Fruit fly (Drosophila melanogaster) whole organism, embryonic: Measurements from ENCODE around the gene Gk2.
A peak's percentile ranks its signal among the peaks of the same experiment; 100 is the strongest.

Source experiments
- Ada2b ChIP-seq: fragments of 200-800 bp; sonication (Bioruptor generic); IDR thresholded peaks from 2 replicates; pipeline ENCODE4 v1.3.6; 2022; ENCODE audit warnings: missing biosample characterization, missing genetic modification characterization
- Atf6 ChIP-seq: fragments of 200-800 bp; sonication (Bioruptor generic); IDR thresholded peaks from 2 replicates; pipeline ENCODE4 v1.3.6; 2022; ENCODE audit warnings: missing biosample characterization, missing genetic modification characterization
- CG10209 ChIP-seq: fragments of 200-800 bp; sonication (Bioruptor generic); optimal IDR thresholded peaks from 3 replicates; lab custom pipeline; 2017; ENCODE audit warnings: missing biosample characterization, mild to moderate bottlenecking, missing genetic modification characterization, missing genetic modification reagents
- CG10462 ChIP-seq: fragments of 200-800 bp; sonication (Bioruptor generic); optimal IDR thresholded peaks from 2 replicates; lab custom pipeline; 2016; ENCODE audit warnings: missing biosample characterization, missing genetic modification characterization
- CG10654 ChIP-seq: fragments of 200-800 bp; sonication (Bioruptor generic); optimal IDR thresholded peaks from 2 replicates; lab custom pipeline; 2016; ENCODE audit warnings: missing biosample characterization, missing genetic modification characterization
- CG15011 ChIP-seq: fragments of 200-800 bp; sonication (Bioruptor generic); optimal IDR thresholded peaks from 3 replicates; lab custom pipeline; 2018; ENCODE audit warnings: missing biosample characterization, mild to moderate bottlenecking, missing genetic modification characterization
- CG1603 ChIP-seq: fragments of 200-800 bp; sonication (Bioruptor generic); optimal IDR thresholded peaks from 2 replicates; lab custom pipeline; 2019; ENCODE audit warnings: missing biosample characterization, mild to moderate bottlenecking, missing genetic modification characterization, moderate library complexity
- CG17385 ChIP-seq: fragments of 200-800 bp; sonication (Bioruptor generic); optimal IDR thresholded peaks from 3 replicates; lab custom pipeline; 2018; ENCODE audit warnings: missing biosample characterization, mild to moderate bottlenecking, missing genetic modification characterization
- CG17829 ChIP-seq: fragments of 200-800 bp; optimal IDR thresholded peaks from 2 replicates; lab custom pipeline; 2019; ENCODE audit warnings: missing biosample characterization, mild to moderate bottlenecking, missing genetic modification characterization, moderate library complexity
- CG2202 ChIP-seq: fragments of 200-800 bp; sonication (Bioruptor generic); optimal IDR thresholded peaks from 2 replicates; lab custom pipeline; 2018; ENCODE audit warnings: missing biosample characterization, mild to moderate bottlenecking, missing genetic modification characterization
- CG31365 ChIP-seq: fragments of 200-800 bp; sonication (Bioruptor generic); optimal IDR thresholded peaks from 2 replicates; lab custom pipeline; 2018; ENCODE audit warnings: missing biosample characterization, mild to moderate bottlenecking, missing genetic modification characterization
- CG4820 ChIP-seq: fragments of 200-800 bp; sonication (Bioruptor generic); optimal IDR thresholded peaks from 3 replicates; lab custom pipeline; 2016; ENCODE audit warnings: missing biosample characterization, missing genetic modification characterization
- CG7928 ChIP-seq: fragments of 200-800 bp; sonication (Bioruptor generic); optimal IDR thresholded peaks from 2 replicates; lab custom pipeline; 2017; ENCODE audit warnings: missing biosample characterization, mild to moderate bottlenecking, missing genetic modification characterization
- CG9797 ChIP-seq: fragments of 200-800 bp; sonication (Bioruptor generic); optimal IDR thresholded peaks from 3 replicates; lab custom pipeline; 2018; ENCODE audit warnings: missing biosample characterization, mild to moderate bottlenecking, missing genetic modification characterization
- CG9817 ChIP-seq: fragments of 200-800 bp; sonication (Bioruptor generic); optimal IDR thresholded peaks from 2 replicates; lab custom pipeline; 2018; ENCODE audit warnings: missing biosample characterization, mild to moderate bottlenecking, missing genetic modification characterization, moderate library complexity
- Fer2 ChIP-seq: fragments of 200-800 bp; sonication (Bioruptor generic); optimal IDR thresholded peaks from 2 replicates; lab custom pipeline; 2018; ENCODE audit warnings: missing biosample characterization, mild to moderate bottlenecking, missing genetic modification characterization, moderate library complexity
- Fer3 ChIP-seq: fragments of 200-800 bp; sonication (Bioruptor generic); optimal IDR thresholded peaks from 2 replicates; lab custom pipeline; 2018; ENCODE audit warnings: missing biosample characterization, mild to moderate bottlenecking, missing genetic modification characterization, moderate library complexity
- HLHmδ ChIP-seq: fragments of 200-800 bp; sonication (Bioruptor generic); optimal IDR thresholded peaks from 2 replicates; lab custom pipeline; 2018; ENCODE audit warnings: missing biosample characterization, mild to moderate bottlenecking, missing genetic modification characterization, moderate library complexity
- Hey ChIP-seq: fragments of 200-800 bp; sonication (Bioruptor generic); optimal IDR thresholded peaks from 3 replicates; lab custom pipeline; 2018; ENCODE audit warnings: missing biosample characterization, mild to moderate bottlenecking, missing genetic modification characterization
- HmgD ChIP-seq: fragments of 200-800 bp; sonication (Bioruptor generic); optimal IDR thresholded peaks from 3 replicates; lab custom pipeline; 2016; ENCODE audit warnings: missing biosample characterization, missing genetic modification characterization
- Hmr ChIP-seq: fragments of 200-800 bp; sonication (Bioruptor generic); optimal IDR thresholded peaks from 3 replicates; lab custom pipeline; 2017; ENCODE audit warnings: mild to moderate bottlenecking, missing biosample characterization, missing genetic modification reagents, missing genetic modification characterization
- Hmx ChIP-seq: fragments of 200-800 bp; sonication (Bioruptor generic); optimal IDR thresholded peaks from 2 replicates; lab custom pipeline; 2016; ENCODE audit warnings: missing biosample characterization, missing genetic modification characterization
- Hr78 ChIP-seq, 2 experiments: fragments of 200-800 bp in 1 of 2; fragments of >200 bp in 1 of 2; sonication (Bioruptor generic) in 1 of 2; optimal IDR thresholded peaks; 2 replicates each; lab custom pipeline; 2017 to 2019; ENCODE audit warnings: missing biosample characterization in 2 of 2, missing genetic modification characterization in 2 of 2, mild to moderate bottlenecking in 1 of 2, moderate library complexity in 1 of 2
- Hsf ChIP-seq: fragments of 200-800 bp; sonication (Bioruptor generic); optimal IDR thresholded peaks from 3 replicates; lab custom pipeline; 2016; ENCODE audit warnings: missing biosample characterization, missing genetic modification characterization
- Jarid2 ChIP-seq: fragments of 200-800 bp; sonication (Bioruptor generic); optimal IDR thresholded peaks from 3 replicates; lab custom pipeline; 2017; ENCODE audit warnings: mild to moderate bottlenecking, missing biosample characterization, missing genetic modification reagents, missing genetic modification characterization
- Kr ChIP-seq: fragments of 200-800 bp; sonication (Bioruptor generic); optimal IDR thresholded peaks from 2 replicates; lab custom pipeline; 2017; ENCODE audit warnings: missing biosample characterization, mild to moderate bottlenecking, missing genetic modification characterization
- Max ChIP-seq: fragments of 200-800 bp; sonication (Bioruptor generic); optimal IDR thresholded peaks from 2 replicates; lab custom pipeline; 2016; ENCODE audit warnings: missing biosample characterization, mild to moderate bottlenecking, missing genetic modification characterization
- Med ChIP-seq: fragments of 200-800 bp; sonication (Bioruptor generic); peaks from one replicate; lab custom pipeline; 2016; ENCODE audit warnings: missing biosample characterization, missing genetic modification characterization, mild to moderate bottlenecking, inconsistent platforms, moderate library complexity
- Pdp1 ChIP-seq, 2 experiments: fragments of 200-800 bp; sonication (Bioruptor generic); optimal IDR thresholded peaks; 3 replicates each; lab custom pipeline; 2016; ENCODE audit warnings: missing biosample characterization in 2 of 2, missing genetic modification characterization in 2 of 2, mild to moderate bottlenecking in 1 of 2, moderate library complexity in 1 of 2
- Sox102F ChIP-seq: fragments of 200-800 bp; sonication (Bioruptor generic); optimal IDR thresholded peaks from 2 replicates; lab custom pipeline; 2018; ENCODE audit warnings: missing biosample characterization, mild to moderate bottlenecking, missing genetic modification characterization, moderate library complexity
- aop ChIP-seq: fragments of 200-800 bp; sonication (Bioruptor generic); IDR thresholded peaks from 2 replicates; pipeline ENCODE4 v1.3.6; 2022; ENCODE audit warnings: missing biosample characterization, missing genetic modification characterization
- ci ChIP-seq: fragments of 200-800 bp; sonication (Bioruptor generic); IDR thresholded peaks from 3 replicates; pipeline ENCODE4 v1.3.6; 2022; ENCODE audit warnings: missing biosample characterization, missing genetic modification characterization
- croc ChIP-seq: fragments of 200-800 bp; sonication (Bioruptor generic); conservative IDR thresholded peaks from 3 replicates; pipeline ENCODE4 v1.3.6; 2022; ENCODE audit warnings: missing biosample characterization, missing genetic modification characterization
- cwo ChIP-seq: fragments of 200-800 bp; sonication (Bioruptor generic); optimal IDR thresholded peaks from 3 replicates; lab custom pipeline; 2017; ENCODE audit warnings: missing biosample characterization, missing genetic modification characterization, mild to moderate bottlenecking, moderate library complexity, missing genetic modification reagents
- ftz-f1 ChIP-seq: fragments of 200-800 bp; sonication (Bioruptor generic); optimal IDR thresholded peaks from 2 replicates; lab custom pipeline; 2016; ENCODE audit warnings: missing biosample characterization, missing genetic modification characterization
- gfzf ChIP-seq: fragments of 200-800 bp; sonication (Bioruptor generic); optimal IDR thresholded peaks from 2 replicates; lab custom pipeline; 2016; ENCODE audit warnings: missing biosample characterization, mild to moderate bottlenecking, missing genetic modification characterization, moderate library complexity
- grn ChIP-seq: fragments of 200-800 bp; sonication (Bioruptor generic); optimal IDR thresholded peaks from 3 replicates; lab custom pipeline; 2017; ENCODE audit warnings: missing biosample characterization, missing genetic modification characterization
- nom ChIP-seq: fragments of 200-800 bp; sonication (Bioruptor generic); optimal IDR thresholded peaks from 2 replicates; lab custom pipeline; 2017; ENCODE audit warnings: missing biosample characterization, missing genetic modification characterization, mild to moderate bottlenecking, moderate library complexity, missing genetic modification reagents
- pan ChIP-seq, 4 experiments: fragments of >200 bp in 3 of 4; fragments of 200-800 bp in 1 of 4; sonication (Bioruptor generic) in 1 of 4; optimal IDR thresholded peaks in 3 of 4; IDR thresholded peaks in 1 of 4; 2 replicates each; pipeline versions ENCODE4 v1.3.6 to Lab custom; 2017 to 2022; ENCODE audit warnings: missing biosample characterization in 2 of 4, missing genetic modification characterization in 2 of 4, mixed read lengths in 1 of 4
- repo ChIP-seq: fragments of 200-800 bp; sonication (Bioruptor generic); optimal IDR thresholded peaks from 2 replicates; lab custom pipeline; 2016; ENCODE audit warnings: missing biosample characterization, missing genetic modification characterization
- row ChIP-seq: fragments of 200-800 bp; sonication (Bioruptor generic); IDR thresholded peaks from 3 replicates; pipeline ENCODE4 v1.3.6; 2022; ENCODE audit warnings: missing biosample characterization, missing genetic modification characterization
- sc ChIP-seq, 3 experiments: fragments of >200 bp in 2 of 3; fragments of 200-800 bp in 1 of 3; sonication (Bioruptor generic) in 1 of 3; optimal IDR thresholded peaks; 2 replicates in 2 of 3; 3 replicates in 1 of 3; lab custom pipeline; 2017; ENCODE audit warnings: mild to moderate bottlenecking in 1 of 3, missing biosample characterization in 1 of 3, missing genetic modification characterization in 1 of 3, missing genetic modification reagents in 1 of 3
- sd ChIP-seq: fragments of 200-800 bp; sonication (Bioruptor generic); optimal IDR thresholded peaks from 3 replicates; lab custom pipeline; 2018; ENCODE audit warnings: missing biosample characterization, mild to moderate bottlenecking, missing genetic modification characterization, moderate library complexity
- slp2 ChIP-seq: fragments of 200-800 bp; sonication (Bioruptor generic); optimal IDR thresholded peaks from 2 replicates; lab custom pipeline; 2016; ENCODE audit warnings: missing biosample characterization, missing genetic modification characterization
- ssp ChIP-seq: fragments of 200-800 bp; sonication (Bioruptor generic); IDR thresholded peaks from 2 replicates; pipeline ENCODE4 v1.3.6; 2022; ENCODE audit warnings: missing biosample characterization, missing genetic modification characterization
- tin ChIP-seq: fragments of 200-800 bp; sonication (Bioruptor generic); optimal IDR thresholded peaks from 3 replicates; lab custom pipeline; 2016; ENCODE audit warnings: missing biosample characterization, missing genetic modification characterization
- tx ChIP-seq: fragments of 200-800 bp; sonication (Bioruptor generic); optimal IDR thresholded peaks from 2 replicates; lab custom pipeline; 2016; ENCODE audit warnings: missing biosample characterization, missing genetic modification characterization
- z ChIP-seq: fragments of 200-800 bp; sonication (Bioruptor generic); IDR thresholded peaks from 3 replicates; pipeline ENCODE4 v1.3.6; 2022; ENCODE audit warnings: missing biosample characterization, missing genetic modification characterization
- zfh1 ChIP-seq: fragments of 200-800 bp; sonication (Bioruptor generic); IDR thresholded peaks from 3 replicates; pipeline ENCODE4 v1.3.6; 2022; ENCODE audit warnings: missing biosample characterization, missing genetic modification characterization

The Gk2 gene

DNA sequence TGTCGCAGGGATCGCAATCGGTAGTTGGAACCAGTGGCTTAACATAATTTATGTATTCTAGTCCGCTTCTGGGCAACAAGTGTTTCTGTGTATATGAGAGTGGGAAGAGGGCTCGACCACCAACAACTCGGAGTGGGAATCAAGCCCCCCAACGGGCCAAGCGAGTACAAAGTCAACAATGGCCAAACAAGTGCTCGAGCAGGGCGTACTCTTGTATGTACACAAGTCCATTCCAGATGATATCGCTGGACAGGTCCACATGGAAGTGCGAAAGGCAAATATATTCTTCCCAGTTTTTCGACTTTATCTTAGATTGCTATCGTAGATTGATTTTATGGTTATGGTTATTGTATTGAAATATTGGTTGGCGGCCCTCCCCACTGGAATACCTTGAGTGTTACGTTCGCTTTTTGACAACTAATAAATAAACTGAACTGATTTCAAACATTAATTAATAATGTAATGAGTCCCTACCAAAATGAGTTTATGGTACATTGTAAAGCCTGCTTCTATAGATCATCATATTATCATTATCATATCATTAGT is 4.4 kb downstream of the Gk2 start:
- no peak for TF ChIP-seq tx (GFP tag; lab: Kevin White, UChicago)
- TF ChIP-seq slp2: no peak
- TF ChIP-seq CG10209 (GFP tag; lab: Kevin White, UChicago): peak; percentile 29
- TF ChIP-seq aop (GFP tag; lab: Robert Waterston, UW): no peak
- no peak for TF ChIP-seq CG9797 (GFP tag; lab: Kevin White, UChicago)
- no peak for TF ChIP-seq Hmx (GFP tag; lab: Kevin White, UChicago)
- TF ChIP-seq CG17829 (tag; lab: Kevin White, UChicago): no peak
- TF ChIP-seq zfh1 (GFP tag; lab: Robert Waterston, UW): no peak; the same call in 2 of the 3 replicates
- TF ChIP-seq sd (tag; lab: Kevin White, UChicago): no peak
- TF ChIP-seq sc (optimal IDR thresholded peaks at IDR 0.05; lab: Kevin White, UChicago): no peak
- peak; percentile 15 for TF ChIP-seq sc (GFP tag; optimal IDR thresholded peaks at IDR 0.05; lab: Kevin White, UChicago)
- TF ChIP-seq cwo (GFP tag; lab: Kevin White, UChicago): no peak
- no peak for TF ChIP-seq Max (GFP tag; lab: Kevin White, UChicago)
- no peak for TF ChIP-seq CG10462 (GFP tag; lab: Kevin White, UChicago)
- no peak for TF ChIP-seq croc (GFP tag; lab: Robert Waterston, UW)
- no peak for TF ChIP-seq z (GFP tag; lab: Robert Waterston, UW)
- peak; percentile 1 for TF ChIP-seq CG15011 (GFP tag; lab: Kevin White, UChicago)
- TF ChIP-seq gfzf: no peak
- TF ChIP-seq Med (GFP tag; lab: Kevin White, UChicago): peak; percentile 58
- no peak for TF ChIP-seq Pdp1 (GFP tag; optimal IDR thresholded peaks at IDR 0.05; lab: Kevin White, UChicago)
- no peak for TF ChIP-seq Fer2
- no peak for TF ChIP-seq pan (optimal IDR thresholded peaks at IDR 0.05; lab: Kevin White, UChicago)
- TF ChIP-seq pan (GFP tag; optimal IDR thresholded peaks at IDR 0.05 in 1 of 2, IDR thresholded peaks at IDR 0.05 in 1 of 2): peak in 1 of 2 experiments; percentile 11
- TF ChIP-seq ftz-f1 (GFP tag; lab: Kevin White, UChicago): no peak
- no peak for TF ChIP-seq Hr78 (GFP tag; optimal IDR thresholded peaks at IDR 0.05; lab: Kevin White, UChicago)
- TF ChIP-seq ci (GFP tag; lab: Robert Waterston, UW): peak; percentile 22; the same call in 1 of the 3 replicates
- peak; percentile 95 for TF ChIP-seq grn (GFP tag; lab: Kevin White, UChicago)
- TF ChIP-seq Sox102F (GFP tag; lab: Kevin White, UChicago): no peak
- no peak for TF ChIP-seq CG9817 (tag; lab: Kevin White, UChicago)
- no peak for TF ChIP-seq Hmr
- TF ChIP-seq nom (GFP tag; lab: Kevin White, UChicago): no peak
- no peak for TF ChIP-seq Hsf (GFP tag; lab: Kevin White, UChicago)
- TF ChIP-seq CG7928: peak; percentile 0
- TF ChIP-seq CG4820: no peak
- TF ChIP-seq row: no peak; the same call in 2 of the 3 replicates
- TF ChIP-seq CG2202: peak; percentile 51
- no peak for TF ChIP-seq Atf6 (GFP tag; lab: Robert Waterston, UW)
- peak; percentile 34 for TF ChIP-seq CG1603 (tag; lab: Kevin White, UChicago)
- no peak for TF ChIP-seq Ada2b (GFP tag; lab: Robert Waterston, UW)
- peak; percentile 67 for TF ChIP-seq Kr (GFP tag; lab: Kevin White, UChicago)
- no peak for TF ChIP-seq tin
- no peak for TF ChIP-seq CG10654 (GFP tag; lab: Kevin White, UChicago)
- TF ChIP-seq Fer3 (tag; lab: Kevin White, UChicago): no peak
- peak; percentile 35 for TF ChIP-seq CG31365 (tag; lab: Kevin White, UChicago)
- TF ChIP-seq HLHmδ: peak; percentile 35
- TF ChIP-seq HmgD (GFP tag; lab: Kevin White, UChicago): no peak
- no peak for TF ChIP-seq repo
- no peak for TF ChIP-seq ssp (GFP tag; lab: Robert Waterston, UW)
- TF ChIP-seq CG17385 (GFP tag; lab: Kevin White, UChicago): no peak
- peak; percentile 9 for TF ChIP-seq Jarid2 (GFP tag; lab: Kevin White, UChicago)
- no peak for TF ChIP-seq Hey (tag; lab: Kevin White, UChicago)
